Fruit fly (Drosophila melanogaster) S2 (cell line): ENCODE measurements around the gene CG13373.

Experiments
- CG8478 ChIP-seq: fragments of >200 bp; optimal IDR thresholded peaks from 2 replicates; lab custom pipeline; 2018
- CTCF ChIP-seq, 2 experiments: fragments of >200 bp; optimal IDR thresholded peaks; 2 replicates each; lab custom pipeline; 2018

dm6 chrX:524331-524730, 47.5 kb downstream of the CG13373 start:
- TF ChIP-seq CTCF (optimal IDR thresholded peaks at IDR 0.05; lab: Kevin White, UChicago): no peak
- TF ChIP-seq CG8478 (lab: Kevin White, UChicago): no peak
